Worm (Caenorhabditis elegans): ENCODE data around the gene nhr-105.

nhr-105 gene

ce11 chrIV:7024829-7025228 is 25.1 kb upstream of the nhr-105 start:
- TF ChIP-seq sma-9 (GFP tag; optimal IDR thresholded peaks at IDR 0.05) = no peak
- TF ChIP-seq sma-9 (tag; optimal IDR thresholded peaks at IDR 0.05) = no peak
- no peak for TF ChIP-seq peb-1 (tag; optimal IDR thresholded peaks at IDR 0.05)
- no peak for TF ChIP-seq alr-1 (tag; optimal IDR thresholded peaks at IDR 0.05)
- TF ChIP-seq aly-2 (tag; optimal IDR thresholded peaks at IDR 0.05) = no peak
- TF ChIP-seq sem-4 (tag; optimal IDR thresholded peaks at IDR 0.05) = no peak
- TF ChIP-seq mbf-1 (tag; optimal IDR thresholded peaks at IDR 0.05) = no peak
- TF ChIP-seq ztf-4 (tag; optimal IDR thresholded peaks at IDR 0.05) = no peak
- TF ChIP-seq fos-1 (tag; optimal IDR thresholded peaks at IDR 0.05) = peak; percentile 49

DNA sequence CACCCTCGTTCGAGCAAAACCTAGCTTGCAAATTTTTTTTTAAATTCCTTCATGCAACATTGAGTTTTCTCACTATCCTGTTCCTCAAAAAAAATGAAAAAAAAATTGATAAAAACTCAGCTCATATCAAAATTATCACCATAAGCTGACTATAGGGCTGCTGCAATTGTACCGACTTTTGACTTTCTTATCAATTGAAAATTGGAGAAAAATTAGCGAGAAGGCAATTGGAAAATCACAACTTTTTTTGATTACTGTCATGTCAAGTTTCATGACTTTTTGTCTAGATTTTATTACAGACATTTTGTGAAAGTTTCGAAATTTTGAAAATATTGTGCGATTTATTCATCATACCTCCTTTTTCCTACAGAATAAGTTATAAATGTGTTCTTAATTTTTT is 24.1 kb upstream of the nhr-105 start:
- TF ChIP-seq elt-1 (tag; optimal IDR thresholded peaks at IDR 0.05) = no peak
- TF ChIP-seq lin-13 (GFP tag; optimal IDR thresholded peaks at IDR 0.05) = no peak
- TF ChIP-seq mdl-1 (tag; optimal IDR thresholded peaks at IDR 0.05) = no peak
- no peak for TF ChIP-seq dmd-4 (tag; optimal IDR thresholded peaks at IDR 0.05)
- TF ChIP-seq nhr-25 (tag; optimal IDR thresholded peaks at IDR 0.05) = no peak
- peak; percentile 91 for TF ChIP-seq fos-1 (tag; optimal IDR thresholded peaks at IDR 0.05)
- TF ChIP-seq sma-9 (GFP tag; optimal IDR thresholded peaks at IDR 0.05) = peak; percentile 7
- TF ChIP-seq sma-9 (tag; optimal IDR thresholded peaks at IDR 0.05) = no peak
- TF ChIP-seq R02D3.7 (tag; optimal IDR thresholded peaks at IDR 0.05) = no peak
- no peak for TF ChIP-seq nhr-6 (tag; optimal IDR thresholded peaks at IDR 0.05)
- no peak for TF ChIP-seq ama-1 (optimal IDR thresholded peaks at IDR 0.05)
- TF ChIP-seq ceh-82 (tag; optimal IDR thresholded peaks at IDR 0.05) = no peak
- no peak for TF ChIP-seq lsy-2 (tag; optimal IDR thresholded peaks at IDR 0.05)
- peak; percentile 17 for TF ChIP-seq crh-2 (tag; optimal IDR thresholded peaks at IDR 0.05)

DNA sequence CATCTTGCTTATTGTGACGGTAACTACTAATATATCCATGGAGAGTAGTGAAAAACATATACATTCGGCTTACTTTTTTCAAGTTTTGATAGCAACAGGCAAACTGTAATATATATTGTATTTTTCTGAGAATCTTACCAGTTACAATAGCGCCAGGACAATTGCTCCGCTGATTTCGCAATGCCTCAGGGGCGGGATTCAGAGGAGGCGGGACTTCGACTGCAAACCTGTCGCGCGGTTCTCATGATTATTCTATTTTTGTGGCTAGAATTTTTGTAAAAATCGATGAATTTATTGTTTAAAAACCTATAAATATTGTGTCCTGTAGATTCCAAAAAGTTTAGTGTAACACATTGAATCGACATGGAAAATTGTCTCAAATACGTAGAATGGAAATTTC is 18.9 kb upstream of the nhr-105 start:
- TF ChIP-seq peb-1 (tag; optimal IDR thresholded peaks at IDR 0.05) (no peak), unc-55 (GFP tag; optimal IDR thresholded peaks at IDR 0.05) (peak; percentile 31), lin-39 (tag; optimal IDR thresholded peaks at IDR 0.05) (no peak), nhr-77 (tag; optimal IDR thresholded peaks at IDR 0.05) (no peak), blmp-1 (tag; optimal IDR thresholded peaks at IDR 0.05; ENCODE audit: insufficient read depth) (no peak), ZK546.5 (tag; optimal IDR thresholded peaks at IDR 0.05) (no peak)

DNA sequence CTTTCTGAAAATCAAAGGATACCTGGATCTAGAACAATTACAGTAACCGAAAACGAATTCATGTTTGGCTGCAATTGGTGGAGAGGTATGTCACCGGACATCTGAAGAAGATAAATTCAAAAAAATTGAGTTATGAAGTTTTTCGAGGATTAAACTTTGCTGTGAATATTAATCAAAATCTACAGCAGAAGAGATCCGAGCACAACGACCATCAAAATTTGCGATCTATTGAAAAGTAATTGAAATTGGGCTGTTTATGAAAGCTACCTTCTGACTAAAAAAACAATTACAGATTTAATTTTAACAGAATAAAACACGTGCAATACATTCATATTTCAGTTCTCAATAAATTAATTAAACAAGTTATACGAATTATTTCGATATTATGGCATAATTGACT is 17.5 kb upstream of the nhr-105 start, which contains the start of gene C06G3.8:
Gene C06G3.8, minus strand, starts transcription at position 101 of the 400 bp plus-strand sequence.
- TF ChIP-seq elt-1 (tag; optimal IDR thresholded peaks at IDR 0.05) (no peak), nhr-10 (tag; optimal IDR thresholded peaks at IDR 0.05) (no peak), crh-2 (tag; optimal IDR thresholded peaks at IDR 0.05) (no peak), ztf-11 (tag; optimal IDR thresholded peaks at IDR 0.05) (no peak), nhr-21 (tag; optimal IDR thresholded peaks at IDR 0.05) (no peak), R02D3.7 (tag; optimal IDR thresholded peaks at IDR 0.05) (no peak), nhr-237 (tag; optimal IDR thresholded peaks at IDR 0.05) (no peak), lin-13 (GFP tag; optimal IDR thresholded peaks at IDR 0.05) (no peak), fos-1 (tag; optimal IDR thresholded peaks at IDR 0.05) (no peak), nhr-23 (tag; optimal IDR thresholded peaks at IDR 0.05) (no peak)

DNA sequence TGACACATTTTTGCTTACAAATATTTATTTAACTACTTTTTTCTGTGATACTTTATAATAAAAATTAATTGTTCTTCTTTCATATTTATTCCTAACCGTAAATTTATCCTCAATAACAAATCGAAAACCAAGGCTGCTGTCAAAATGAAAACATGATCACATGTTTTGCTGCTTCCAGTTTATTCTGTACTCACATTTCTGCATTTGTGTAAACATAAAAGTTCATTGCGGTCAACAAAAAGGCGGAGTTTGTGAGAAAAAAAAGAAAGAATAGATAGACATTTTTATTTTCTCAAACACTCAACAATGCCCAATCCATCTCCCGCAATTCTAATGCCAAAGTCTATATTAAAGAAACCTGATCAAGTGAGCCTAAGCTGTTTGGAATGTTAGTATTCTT is 14.1 kb upstream of the nhr-105 start, which contains the start of gene C06G3.3:
Gene C06G3.3, plus strand, starts transcription at position 301 of the 400 bp plus-strand sequence.
- TF ChIP-seq nhr-129 (tag; optimal IDR thresholded peaks at IDR 0.05) = peak; percentile 3
- TF ChIP-seq elt-1 (tag; optimal IDR thresholded peaks at IDR 0.05) = no peak

DNA sequence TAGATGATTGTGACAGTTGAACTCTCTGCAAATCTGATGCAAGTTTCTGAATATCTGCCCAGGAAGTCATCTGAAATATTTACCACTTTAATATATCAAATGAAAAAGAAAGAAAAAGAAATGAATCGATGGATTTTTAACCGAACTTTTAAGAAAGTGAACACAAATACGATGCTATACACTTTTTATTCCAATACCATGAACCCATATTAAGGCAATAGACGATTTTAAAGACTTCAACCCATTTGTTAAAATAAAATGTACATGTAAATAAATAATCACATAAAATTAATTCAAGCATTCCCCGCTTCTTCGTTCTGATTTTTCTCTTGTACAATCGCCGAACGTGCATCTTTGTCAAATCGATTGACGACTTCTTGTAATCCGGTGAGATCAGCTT is 13.2 kb upstream of the nhr-105 start, which contains the start of gene ufl-1:
Gene ufl-1, minus strand, starts transcription at position 70 of the 400 bp plus-strand sequence.
- TF ChIP-seq sma-9 (GFP tag; optimal IDR thresholded peaks at IDR 0.05) (no peak), sma-9 (tag; optimal IDR thresholded peaks at IDR 0.05) (no peak), C34F6.9 (tag; optimal IDR thresholded peaks at IDR 0.05) (no peak), ceh-82 (tag; optimal IDR thresholded peaks at IDR 0.05) (no peak), skn-1 (tag; optimal IDR thresholded peaks at IDR 0.05) (no peak), zag-1 (tag; optimal IDR thresholded peaks at IDR 0.05) (no peak), fos-1 (tag; optimal IDR thresholded peaks at IDR 0.05) (no peak), peb-1 (tag; optimal IDR thresholded peaks at IDR 0.05) (no peak), nhr-25 (tag; optimal IDR thresholded peaks at IDR 0.05) (no peak), lin-11 (tag; optimal IDR thresholded peaks at IDR 0.05) (no peak), unc-62 (GFP tag; optimal IDR thresholded peaks at IDR 0.05) (no peak), Y55F3AM.14 (GFP tag; optimal IDR thresholded peaks at IDR 0.05) (no peak), elt-1 (tag; optimal IDR thresholded peaks at IDR 0.05) (no peak)

Data from whole organism, L2 larva.